Worm (Caenorhabditis elegans) whole organism, late embryonic: ENCODE results near the gene dpm-3.

Experiments
- C38D4.7 ChIP-seq: fragments of 200-800 bp; sonication (Bioruptor generic); optimal IDR thresholded peaks from 2 replicates; lab custom pipeline; 2018; ENCODE audit warnings: mild to moderate bottlenecking, missing genetic modification characterization, moderate library complexity, missing compliant biosample characterization
- F13H6.1 ChIP-seq: sonication (generic microtip); optimal IDR thresholded peaks from 2 replicates; lab custom pipeline; 2016; ENCODE audit warnings: missing genetic modification characterization, missing compliant biosample characterization
- K02D7.2 ChIP-seq: sonication (generic microtip); optimal IDR thresholded peaks from 2 replicates; lab custom pipeline; 2017; ENCODE audit warnings: mild to moderate bottlenecking, missing genetic modification characterization, missing compliant biosample characterization
- K09A11.1 ChIP-seq: sonication (generic microtip); optimal IDR thresholded peaks from 2 replicates; lab custom pipeline; 2017; ENCODE audit warnings: antibody characterized with exemption, mild to moderate bottlenecking, missing genetic modification characterization, missing compliant biosample characterization; ENCODE audit not compliant: insufficient read depth
- T23F11.4 ChIP-seq: fragments of 200-800 bp; sonication (Bioruptor generic); optimal IDR thresholded peaks from 2 replicates; lab custom pipeline; 2018; ENCODE audit warnings: mild to moderate bottlenecking, missing genetic modification characterization, missing compliant biosample characterization
- ahr-1 ChIP-seq: sonication (generic microtip); optimal IDR thresholded peaks from 2 replicates; lab custom pipeline; 2016; ENCODE audit warnings: missing genetic modification characterization, missing compliant biosample characterization
- ceh-14 ChIP-seq: sonication (generic microtip); optimal IDR thresholded peaks from 2 replicates; lab custom pipeline; 2016; ENCODE audit warnings: missing genotype, missing genetic modification characterization, missing compliant biosample characterization
- ceh-22 ChIP-seq: sonication (generic microtip); optimal IDR thresholded peaks from 2 replicates; lab custom pipeline; 2017; ENCODE audit warnings: missing biosample characterization, missing genetic modification characterization
- ceh-24 ChIP-seq: sonication (generic microtip); optimal IDR thresholded peaks from 2 replicates; lab custom pipeline; 2016; ENCODE audit warnings: mild to moderate bottlenecking, missing genetic modification characterization, missing compliant biosample characterization
- ceh-30 ChIP-seq: fragments of 150-350 bp; optimal IDR thresholded peaks from 2 replicates; lab custom pipeline; 2014; ENCODE audit warnings: missing biosample characterization, missing genetic modification characterization
- ceh-31 ChIP-seq: sonication (generic microtip); optimal IDR thresholded peaks from 2 replicates; lab custom pipeline; 2016; ENCODE audit warnings: missing genetic modification characterization, missing compliant biosample characterization
- ceh-34 ChIP-seq: sonication (generic microtip); optimal IDR thresholded peaks from 2 replicates; lab custom pipeline; 2016; ENCODE audit warnings: mild to moderate bottlenecking, missing genetic modification characterization, missing compliant biosample characterization
- ceh-48 ChIP-seq: sonication (generic microtip); optimal IDR thresholded peaks from 2 replicates; lab custom pipeline; 2016; ENCODE audit warnings: missing genetic modification characterization, inconsistent platforms, missing compliant biosample characterization
- ceh-6 ChIP-seq: fragments of 200-800 bp; sonication (Bioruptor generic); optimal IDR thresholded peaks from 2 replicates; lab custom pipeline; 2018; ENCODE audit warnings: mild to moderate bottlenecking, missing genetic modification characterization, missing compliant biosample characterization
- che-1 ChIP-seq: sonication (generic microtip); optimal IDR thresholded peaks from 2 replicates; lab custom pipeline; 2016; ENCODE audit warnings: mild to moderate bottlenecking, missing genetic modification characterization, missing compliant biosample characterization
- elt-2 ChIP-seq: sonication (generic microtip); optimal IDR thresholded peaks from 2 replicates; lab custom pipeline; 2016; ENCODE audit warnings: missing genetic modification reagents, missing genetic modification characterization, missing compliant biosample characterization
- elt-4 ChIP-seq: sonication (generic microtip); optimal IDR thresholded peaks from 2 replicates; lab custom pipeline; 2016; ENCODE audit warnings: missing genetic modification characterization, missing compliant biosample characterization
- ets-4 ChIP-seq: sonication (generic microtip); optimal IDR thresholded peaks from 2 replicates; lab custom pipeline; 2016; ENCODE audit warnings: missing genetic modification characterization, missing compliant biosample characterization
- fkh-10 ChIP-seq: fragments of 150-350 bp; optimal IDR thresholded peaks from 2 replicates; lab custom pipeline; 2014; ENCODE audit warnings: missing biosample characterization, missing genetic modification reagents, missing genetic modification characterization
- hlh-15 ChIP-seq: sonication (generic microtip); optimal IDR thresholded peaks from 2 replicates; lab custom pipeline; 2016; ENCODE audit warnings: missing genetic modification characterization, missing compliant biosample characterization
- hlh-30 ChIP-seq: sonication (generic microtip); optimal IDR thresholded peaks from 2 replicates; lab custom pipeline; 2017; ENCODE audit warnings: antibody characterized with exemption, missing genetic modification characterization, missing compliant biosample characterization; ENCODE audit not compliant: insufficient read depth
- hlh-6 ChIP-seq: sonication (generic microtip); optimal IDR thresholded peaks from 2 replicates; lab custom pipeline; 2016; ENCODE audit warnings: missing genotype, missing genetic modification characterization, missing compliant biosample characterization
- hlh-8 ChIP-seq: sonication (generic microtip); optimal IDR thresholded peaks from 2 replicates; lab custom pipeline; 2016; ENCODE audit warnings: missing genotype, missing genetic modification characterization, missing compliant biosample characterization
- lin-11 ChIP-seq: fragments of 200-800 bp; sonication (Bioruptor generic); optimal IDR thresholded peaks from 2 replicates; lab custom pipeline; 2018; ENCODE audit warnings: mild to moderate bottlenecking, missing genetic modification characterization, missing compliant biosample characterization
- madf-2 ChIP-seq: sonication (generic microtip); optimal IDR thresholded peaks from 2 replicates; lab custom pipeline; 2017; ENCODE audit warnings: missing genetic modification characterization, missing compliant biosample characterization
- mec-3 ChIP-seq: sonication (generic microtip); optimal IDR thresholded peaks from 2 replicates; lab custom pipeline; 2016; ENCODE audit warnings: borderline replicate concordance, missing genetic modification characterization, missing compliant biosample characterization
- nfya-1 ChIP-seq: sonication (generic microtip); optimal IDR thresholded peaks from 2 replicates; lab custom pipeline; 2017; ENCODE audit warnings: missing genetic modification characterization, mild to moderate bottlenecking, missing compliant biosample characterization, antibody characterized with exemption, moderate library complexity
- nhr-232 ChIP-seq: sonication (generic microtip); optimal IDR thresholded peaks from 2 replicates; lab custom pipeline; 2016; ENCODE audit warnings: missing genetic modification characterization, missing compliant biosample characterization
- npax-4 ChIP-seq: sonication (generic microtip); optimal IDR thresholded peaks from 2 replicates; lab custom pipeline; 2016; ENCODE audit warnings: missing genetic modification characterization, missing compliant biosample characterization
- odd-2 ChIP-seq: sonication (generic microtip); optimal IDR thresholded peaks from 2 replicates; lab custom pipeline; 2017; ENCODE audit warnings: antibody characterized with exemption, mild to moderate bottlenecking, missing genetic modification characterization, missing compliant biosample characterization
- pat-9 ChIP-seq: fragments of 200-800 bp; sonication (Bioruptor generic); optimal IDR thresholded peaks from 2 replicates; lab custom pipeline; 2018; ENCODE audit warnings: mild to moderate bottlenecking, missing genetic modification characterization, moderate library complexity, missing compliant biosample characterization
- pax-1 ChIP-seq: fragments of 150-350 bp; optimal IDR thresholded peaks from 2 replicates; lab custom pipeline; 2014; ENCODE audit warnings: missing biosample characterization, missing genetic modification characterization
- pha-2 ChIP-seq: sonication (generic microtip); optimal IDR thresholded peaks from 2 replicates; lab custom pipeline; 2017; ENCODE audit warnings: mild to moderate bottlenecking, missing genetic modification characterization, missing compliant biosample characterization
- pha-4 ChIP-seq: fragments of 150-350 bp; optimal IDR thresholded peaks from 2 replicates; lab custom pipeline; 2018; ENCODE audit warnings: missing biosample characterization, missing genetic modification reagents, missing genetic modification characterization
- pqm-1 ChIP-seq: sonication (generic microtip); optimal IDR thresholded peaks from 2 replicates; lab custom pipeline; 2016; ENCODE audit warnings: missing genetic modification characterization, missing compliant biosample characterization
- ref-2 ChIP-seq: sonication (generic microtip); optimal IDR thresholded peaks from 2 replicates; lab custom pipeline; 2016; ENCODE audit warnings: missing genetic modification characterization, missing compliant biosample characterization
- rnt-1 ChIP-seq: sonication (generic microtip); optimal IDR thresholded peaks from 2 replicates; lab custom pipeline; 2016; ENCODE audit warnings: missing genetic modification characterization, missing compliant biosample characterization
- sdc-2 ChIP-seq: sonication (generic microtip); optimal IDR thresholded peaks from 2 replicates; lab custom pipeline; 2016; ENCODE audit warnings: missing genotype, missing genetic modification characterization, missing compliant biosample characterization
- sox-2 ChIP-seq: fragments of 200-800 bp; sonication (Bioruptor generic); IDR thresholded peaks from 2 replicates; pipeline ENCODE4 v1.3.6; 2022; ENCODE audit warnings: missing genetic modification reagents, missing genetic modification characterization, missing compliant biosample characterization
- syd-9 ChIP-seq: sonication (generic microtip); optimal IDR thresholded peaks from 2 replicates; lab custom pipeline; 2016; ENCODE audit warnings: mild to moderate bottlenecking, missing genetic modification characterization, moderate library complexity, missing compliant biosample characterization
- tbx-2 ChIP-seq: sonication (generic microtip); optimal IDR thresholded peaks from 2 replicates; lab custom pipeline; 2016; ENCODE audit warnings: missing genetic modification characterization, missing compliant biosample characterization
- tbx-7 ChIP-seq: sonication (generic microtip); optimal IDR thresholded peaks from 2 replicates; lab custom pipeline; 2016; ENCODE audit warnings: missing genotype, missing genetic modification characterization, missing compliant biosample characterization
- ttx-3 ChIP-seq: sonication (generic microtip); optimal IDR thresholded peaks from 2 replicates; lab custom pipeline; 2016; ENCODE audit warnings: missing genetic modification reagents, missing genetic modification characterization, missing compliant biosample characterization
- unc-3 ChIP-seq, 2 experiments: fragments of 200-800 bp in 1 of 2; sonication (Bioruptor generic) in 1 of 2; sonication (generic microtip) in 1 of 2; conservative IDR thresholded peaks in 1 of 2; optimal IDR thresholded peaks in 1 of 2; 2 replicates each; pipeline versions ENCODE4 v1.3.6 to Lab custom; 2016 to 2022; ENCODE audit warnings: missing compliant biosample characterization in 2 of 2, missing genetic modification characterization in 2 of 2, missing genetic modification reagents in 1 of 2
- unc-42 ChIP-seq: sonication (generic microtip); optimal IDR thresholded peaks from 2 replicates; lab custom pipeline; 2016; ENCODE audit warnings: missing genotype, missing genetic modification characterization, missing compliant biosample characterization
- unc-55 ChIP-seq: sonication (generic microtip); optimal IDR thresholded peaks from 2 replicates; lab custom pipeline; 2017; ENCODE audit warnings: missing biosample characterization, missing genetic modification reagents, missing genetic modification characterization

Gene dpm-3

ce11 chrIV:12366571-12366970, 24.8 kb upstream of the dpm-3 start:
- peak; percentile 34 for TF ChIP-seq rnt-1
- TF ChIP-seq pha-2 = no peak

- TF ChIP-seq T23F11.4 (GFP tag; lab: Kevin White, UChicago) (no peak), sox-2 (GFP tag; lab: Robert Waterston, UW) (no peak), lin-11 (tag; lab: Kevin White, UChicago) (no peak), fkh-10 (no peak), ceh-31 (tag; lab: Kevin White, UChicago) (no peak), npax-4 (tag; lab: Kevin White, UChicago) (no peak), madf-2 (tag; lab: Kevin White, UChicago) (no peak), ceh-22 (no peak), tbx-7 (tag; lab: Kevin White, UChicago) (no peak), pha-4 (tag; lab: Kevin White, UChicago) (no peak), elt-4 (no peak), pha-2 (no peak), ets-4 (tag; lab: Kevin White, UChicago) (no peak), hlh-8 (no peak), odd-2 (tag; lab: Kevin White, UChicago) (no peak), unc-42 (tag; lab: Kevin White, UChicago) (no peak), ceh-34 (tag; lab: Kevin White, UChicago) (no peak)
These were observed 20.0 kb upstream of the dpm-3 start for ce11 chrIV:12371340-12371739.

ce11 chrIV:12371879-12372278, 19.5 kb upstream of the dpm-3 start, which contains the start of gene wdr-46:
wdr-46 (plus strand) TSS chrIV:12372253.
- TF ChIP-seq ceh-24 (no peak), lin-11 (tag; lab: Kevin White, UChicago) (no peak), ceh-6 (GFP tag; lab: Kevin White, UChicago) (no peak), hlh-15 (tag; lab: Kevin White, UChicago) (no peak), unc-3 (GFP tag; conservative IDR thresholded peaks at IDR 0.05; lab: Robert Waterston, UW) (no peak), unc-3 (tag; optimal IDR thresholded peaks at IDR 0.05; lab: Kevin White, UChicago) (no peak), ttx-3 (no peak), ceh-14 (tag; lab: Kevin White, UChicago) (no peak), K02D7.2 (tag; lab: Kevin White, UChicago) (no peak), nhr-232 (no peak), ceh-31 (tag; lab: Kevin White, UChicago) (peak; percentile 38), unc-55 (GFP tag; lab: Kevin White, UChicago) (peak; percentile 38), hlh-6 (tag; lab: Kevin White, UChicago) (no peak), hlh-8 (no peak), F13H6.1 (tag; lab: Kevin White, UChicago) (no peak), tbx-2 (tag; lab: Kevin White, UChicago) (no peak), madf-2 (tag; lab: Kevin White, UChicago) (no peak), che-1 (tag; lab: Kevin White, UChicago) (no peak), ceh-22 (no peak), syd-9 (no peak), ahr-1 (tag; lab: Kevin White, UChicago) (no peak), elt-4 (no peak), pax-1 (peak; percentile 42), pat-9 (tag; lab: Kevin White, UChicago) (no peak), ref-2 (no peak), unc-42 (tag; lab: Kevin White, UChicago) (peak; percentile 43), ceh-30 (tag; lab: Kevin White, UChicago) (peak; percentile 20), hlh-30 (no peak), mec-3 (tag; lab: Kevin White, UChicago) (no peak), sdc-2 (tag; lab: Kevin White, UChicago) (no peak), nfya-1 (tag; lab: Kevin White, UChicago) (peak; percentile 79), elt-2 (peak; percentile 44), K09A11.1 (tag; lab: Kevin White, UChicago) (peak; percentile 9), pqm-1 (tag; lab: Kevin White, UChicago) (no peak), ceh-48 (tag; lab: Kevin White, UChicago) (no peak), ceh-34 (tag; lab: Kevin White, UChicago) (no peak), C38D4.7 (GFP tag; lab: Kevin White, UChicago) (no peak), ets-4 (tag; lab: Kevin White, UChicago) (no peak)
